Worm (Caenorhabditis elegans): ENCODE data around the gene cyp-33C8.

The cyp-33C8 gene

ce11 chrV:3808336-3808735 lies 5.0 kb upstream of the cyp-33C8 start, which contains the start of gene srw-6:
Gene srw-6 (plus strand): TSS chrV:3808636.
- TF ChIP-seq W03F9.2 (tag; optimal IDR thresholded peaks at IDR 0.05) (no peak), dao-5 (tag; optimal IDR thresholded peaks at IDR 0.05) (no peak), him-1 (tag; optimal IDR thresholded peaks at IDR 0.05) (no peak)

ce11 chrV:3807846-3808245 lies 4.5 kb upstream of the cyp-33C8 start:
- no peak for TF ChIP-seq W03F9.2 (tag; optimal IDR thresholded peaks at IDR 0.05)
- no peak for TF ChIP-seq him-1 (tag; optimal IDR thresholded peaks at IDR 0.05)
- TF ChIP-seq dao-5 (tag; optimal IDR thresholded peaks at IDR 0.05): no peak

- no peak for TF ChIP-seq W03F9.2 (tag; optimal IDR thresholded peaks at IDR 0.05)
- no peak for TF ChIP-seq dao-5 (tag; optimal IDR thresholded peaks at IDR 0.05)
- no peak for TF ChIP-seq him-1 (tag; optimal IDR thresholded peaks at IDR 0.05)
Observed at ce11 chrV:3805961-3806360, 2.6 kb upstream of the cyp-33C8 start, which contains the start of gene srw-7. Gene srw-7 (plus strand): TSS chrV:3806261.

- TF ChIP-seq W03F9.2 (tag; optimal IDR thresholded peaks at IDR 0.05): no peak
- TF ChIP-seq him-1 (tag; optimal IDR thresholded peaks at IDR 0.05): no peak
- no peak for TF ChIP-seq dao-5 (tag; optimal IDR thresholded peaks at IDR 0.05)
Observed at ce11 chrV:3805499-3805898, 2.2 kb upstream of the cyp-33C8 start, which contains the start of gene R08F11.4. Gene R08F11.4 (minus strand): TSS chrV:3805527.

ce11 chrV:3801787-3802417 lies 1.4 kb downstream of the cyp-33C8 start:
- TF ChIP-seq dao-5 (tag; optimal IDR thresholded peaks at IDR 0.05): no peak
- TF ChIP-seq him-1 (tag; optimal IDR thresholded peaks at IDR 0.05): no peak
- TF ChIP-seq W03F9.2 (tag; optimal IDR thresholded peaks at IDR 0.05): no peak

ce11 chrV:3800378-3800777 lies 3.0 kb downstream of the cyp-33C8 start, which contains the start of gene srt-30:
Gene srt-30 (minus strand): TSS chrV:3800478.
- TF ChIP-seq dao-5 (tag; optimal IDR thresholded peaks at IDR 0.05) (no peak), him-1 (tag; optimal IDR thresholded peaks at IDR 0.05) (no peak), W03F9.2 (tag; optimal IDR thresholded peaks at IDR 0.05) (no peak)

- TF ChIP-seq W03F9.2 (tag; optimal IDR thresholded peaks at IDR 0.05) (no peak), dao-5 (tag; optimal IDR thresholded peaks at IDR 0.05) (no peak), him-1 (tag; optimal IDR thresholded peaks at IDR 0.05) (no peak)
Observed at ce11 chrV:3799737-3800136, 3.6 kb downstream of the cyp-33C8 start.

- TF ChIP-seq him-1 (tag; optimal IDR thresholded peaks at IDR 0.05): no peak
- no peak for TF ChIP-seq W03F9.2 (tag; optimal IDR thresholded peaks at IDR 0.05)
- TF ChIP-seq dao-5 (tag; optimal IDR thresholded peaks at IDR 0.05): no peak
Observed at ce11 chrV:3790424-3790823, 12.9 kb downstream of the cyp-33C8 start.

ce11 chrV:3789770-3790169 lies 13.6 kb downstream of the cyp-33C8 start, which contains the start of gene R08F11.7:
Gene R08F11.7 (plus strand): TSS chrV:3790070.
- TF ChIP-seq him-1 (tag; optimal IDR thresholded peaks at IDR 0.05) (no peak), dao-5 (tag; optimal IDR thresholded peaks at IDR 0.05) (no peak), W03F9.2 (tag; optimal IDR thresholded peaks at IDR 0.05) (no peak)

ce11 chrV:3788538-3788937 lies 14.8 kb downstream of the cyp-33C8 start:
- TF ChIP-seq dao-5 (tag; optimal IDR thresholded peaks at IDR 0.05): no peak
- TF ChIP-seq W03F9.2 (tag; optimal IDR thresholded peaks at IDR 0.05): no peak
- no peak for TF ChIP-seq him-1 (tag; optimal IDR thresholded peaks at IDR 0.05)

ce11 chrV:3784167-3784734 lies 19.1 kb downstream of the cyp-33C8 start, which contains the start of gene R08F11.1:
Gene R08F11.1 (minus strand): TSS chrV:3784217.
- TF ChIP-seq dao-5 (tag; optimal IDR thresholded peaks at IDR 0.05): no peak
- TF ChIP-seq him-1 (tag; optimal IDR thresholded peaks at IDR 0.05): no peak

ce11 chrV:3776946-3777345 lies 26.4 kb downstream of the cyp-33C8 start:
- TF ChIP-seq him-1 (tag; optimal IDR thresholded peaks at IDR 0.05) (no peak), W03F9.2 (tag; optimal IDR thresholded peaks at IDR 0.05) (no peak), dao-5 (tag; optimal IDR thresholded peaks at IDR 0.05) (no peak)

ce11 chrV:3776086-3776589 lies 27.2 kb downstream of the cyp-33C8 start, which contains the start of gene cysl-3:
Gene cysl-3 (minus strand): TSS chrV:3776136.
- TF ChIP-seq him-1 (tag; optimal IDR thresholded peaks at IDR 0.05): no peak
- TF ChIP-seq W03F9.2 (tag; optimal IDR thresholded peaks at IDR 0.05): no peak
- no peak for TF ChIP-seq dao-5 (tag; optimal IDR thresholded peaks at IDR 0.05)

ce11 chrV:3774653-3775052 lies 28.7 kb downstream of the cyp-33C8 start:
- TF ChIP-seq W03F9.2 (tag; optimal IDR thresholded peaks at IDR 0.05) (no peak), dao-5 (tag; optimal IDR thresholded peaks at IDR 0.05) (no peak), him-1 (tag; optimal IDR thresholded peaks at IDR 0.05) (no peak)
